Worm (Caenorhabditis elegans): Measurements from ENCODE around the gene Y44F5A.1.

The Y44F5A.1 gene

ce11 chrIII:4240126-4240525 is 7.3 kb downstream of the Y44F5A.1 start (continued):
- TF ChIP-seq F49E8.2 (tag; optimal IDR thresholded peaks at IDR 0.05; ENCODE audit: borderline replicate concordance) = no peak
- peak; percentile 79 for TF ChIP-seq hlh-11 (tag; optimal IDR thresholded peaks at IDR 0.05)
- no peak for TF ChIP-seq saeg-2 (GFP tag; IDR thresholded peaks at IDR 0.05)
- no peak for TF ChIP-seq daf-16 (GFP tag; optimal IDR thresholded peaks at IDR 0.05)
- TF ChIP-seq daf-16 (tag; optimal IDR thresholded peaks at IDR 0.05) = peak; percentile 60
- no peak for TF ChIP-seq mxl-3 (GFP tag; optimal IDR thresholded peaks at IDR 0.05)
- no peak for TF ChIP-seq snpc-1.2 (GFP tag; IDR thresholded peaks at IDR 0.05)
- TF ChIP-seq ZK337.2 (GFP tag; IDR thresholded peaks at IDR 0.05) = no peak
- no peak for TF ChIP-seq skn-1 (tag; optimal IDR thresholded peaks at IDR 0.05)
- TF ChIP-seq dmd-6 (GFP tag; IDR thresholded peaks at IDR 0.05) = peak; percentile 81
- TF ChIP-seq T20F7.1 (GFP tag; optimal IDR thresholded peaks at IDR 0.05) = peak; percentile 23
- no peak for TF ChIP-seq unc-39 (tag; optimal IDR thresholded peaks at IDR 0.05)
- no peak for TF ChIP-seq zip-11 (GFP tag; IDR thresholded peaks at IDR 0.05)
- peak; percentile 17 for TF ChIP-seq nhr-48 (tag; optimal IDR thresholded peaks at IDR 0.05)
- TF ChIP-seq nhr-76 (tag; optimal IDR thresholded peaks at IDR 0.05) = no peak
- no peak for TF ChIP-seq tra-1 (GFP tag; IDR thresholded peaks at IDR 0.05)
- no peak for TF ChIP-seq lin-13 (GFP tag; optimal IDR thresholded peaks at IDR 0.05)
- TF ChIP-seq ceh-62 (tag; optimal IDR thresholded peaks at IDR 0.05) = no peak
- TF ChIP-seq lsy-2 (tag; optimal IDR thresholded peaks at IDR 0.05) = no peak
- no peak for TF ChIP-seq ama-1 (optimal IDR thresholded peaks at IDR 0.05)
- no peak for TF ChIP-seq daf-8 (GFP tag; IDR thresholded peaks at IDR 0.05)
- peak; percentile 33 for TF ChIP-seq hlh-30 (tag; optimal IDR thresholded peaks at IDR 0.05; ENCODE audit: insufficient read depth)
- TF ChIP-seq F37D6.2 (tag; optimal IDR thresholded peaks at IDR 0.05) = no peak
- TF ChIP-seq mdt-29 (GFP tag; IDR thresholded peaks at IDR 0.05) = no peak
- TF ChIP-seq mdl-1 (tag; optimal IDR thresholded peaks at IDR 0.05) = no peak
- TF ChIP-seq nhr-77 (tag; optimal IDR thresholded peaks at IDR 0.05) = peak; percentile 71
- no peak for TF ChIP-seq lin-38 (GFP tag; IDR thresholded peaks at IDR 0.05)
- no peak for TF ChIP-seq lin-15B (tag; optimal IDR thresholded peaks at IDR 0.05)
- peak; percentile 50 for TF ChIP-seq pqm-1 (tag; optimal IDR thresholded peaks at IDR 0.05)
- no peak for TF ChIP-seq ctbp-1 (GFP tag; IDR thresholded peaks at IDR 0.05)
- TF ChIP-seq ceh-20 (GFP tag; IDR thresholded peaks at IDR 0.05) = no peak
- no peak for TF ChIP-seq rbr-2 (tag; optimal IDR thresholded peaks at IDR 0.05)
- TF ChIP-seq attf-4 (tag; optimal IDR thresholded peaks at IDR 0.05) = no peak
- peak; percentile 79 for TF ChIP-seq php-3 (GFP tag; IDR thresholded peaks at IDR 0.05)
- no peak for TF ChIP-seq ceh-82 (tag; optimal IDR thresholded peaks at IDR 0.05)
- no peak for TF ChIP-seq Y5F2A.4 (GFP tag; optimal IDR thresholded peaks at IDR 0.05)
- TF ChIP-seq hmg-1.1 (GFP tag; IDR thresholded peaks at IDR 0.05) = no peak
- TF ChIP-seq dmd-9 (GFP tag; IDR thresholded peaks at IDR 0.05) = no peak
- no peak for TF ChIP-seq ztf-11 (tag; optimal IDR thresholded peaks at IDR 0.05)
- peak; percentile 66 for TF ChIP-seq aha-1 (tag)
- TF ChIP-seq jun-1 (tag; optimal IDR thresholded peaks at IDR 0.05) = no peak
- TF ChIP-seq madf-5 (GFP tag; IDR thresholded peaks at IDR 0.05) = no peak
- TF ChIP-seq ZK546.5 (tag; optimal IDR thresholded peaks at IDR 0.05) = no peak
- TF ChIP-seq lin-1 (GFP tag; IDR thresholded peaks at IDR 0.05) = no peak
- TF ChIP-seq spr-1 (tag; optimal IDR thresholded peaks at IDR 0.05) = no peak
- no peak for TF ChIP-seq nhr-10 (tag; optimal IDR thresholded peaks at IDR 0.05)

Measured in whole organism, L4 larva.